Fruit fly (Drosophila melanogaster) Kc167 (cell line): ENCODE data around the gene Mcm2.

Source experiments
- Sin3A ChIP-seq: fragments of >200 bp; optimal IDR thresholded peaks from 2 replicates; lab custom pipeline; 2018; ENCODE audit warnings: missing external identifiers
- h ChIP-seq: fragments of >200 bp; optimal IDR thresholded peaks from 3 replicates; lab custom pipeline; 2018; ENCODE audit warnings: missing external identifiers
- ttk ChIP-seq: sonication (Bioruptor generic); optimal IDR thresholded peaks from 2 replicates; lab custom pipeline; 2017; ENCODE audit warnings: missing external identifiers

dm6 chr3R:8313038-8313437 lies 48.3 kb downstream of the Mcm2 start, which contains the start of gene CG7483:
- TF ChIP-seq ttk (lab: Kevin White, UChicago): no peak
- no peak for TF ChIP-seq h (lab: Kevin White, UChicago)
- no peak for TF ChIP-seq Sin3A (lab: Kevin White, UChicago)
